Worm (Caenorhabditis elegans): ENCODE measurements around the gene dnj-20.

dnj-20 gene

ce11 chrII:9621913-9622348 is 2.0 kb downstream of the dnj-20 start:
- TF ChIP-seq zip-8 (tag; optimal IDR thresholded peaks at IDR 0.05) (no peak), unc-62 (GFP tag; optimal IDR thresholded peaks at IDR 0.05) (no peak), lin-32 (GFP tag; optimal IDR thresholded peaks at IDR 0.05) (no peak), blmp-1 (tag; optimal IDR thresholded peaks at IDR 0.05) (no peak), nhr-28 (tag; optimal IDR thresholded peaks at IDR 0.05) (no peak), ceh-39 (tag; optimal IDR thresholded peaks at IDR 0.05) (no peak), elt-3 (tag; optimal IDR thresholded peaks at IDR 0.05) (no peak), elt-1 (tag; optimal IDR thresholded peaks at IDR 0.05; ENCODE audit: borderline replicate concordance, insufficient read depth) (no peak), nhr-12 (tag; optimal IDR thresholded peaks at IDR 0.05) (no peak), mab-5 (tag; optimal IDR thresholded peaks at IDR 0.05) (no peak), unc-120 (tag; optimal IDR thresholded peaks at IDR 0.05; ENCODE audit: poor library complexity, severe bottlenecking) (no peak), lin-13 (tag; optimal IDR thresholded peaks at IDR 0.05) (no peak), ceh-43 (GFP tag; optimal IDR thresholded peaks at IDR 0.05) (no peak)

ce11 chrII:9621121-9621520 is 2.9 kb downstream of the dnj-20 start:
- TF ChIP-seq unc-120 (tag; optimal IDR thresholded peaks at IDR 0.05; ENCODE audit: poor library complexity, severe bottlenecking) = peak; percentile 39
- peak; percentile 90 for TF ChIP-seq unc-62 (GFP tag; optimal IDR thresholded peaks at IDR 0.05)
- peak; percentile 67 for TF ChIP-seq hlh-1 (tag; optimal IDR thresholded peaks at IDR 0.05)
- no peak for TF ChIP-seq M03D4.4 (tag; optimal IDR thresholded peaks at IDR 0.05)
- TF ChIP-seq ham-2 (GFP tag; optimal IDR thresholded peaks at IDR 0.05) = no peak

ce11 chrII:9620616-9621015 is 3.4 kb downstream of the dnj-20 start:
- TF ChIP-seq flh-1 (GFP tag; optimal IDR thresholded peaks at IDR 0.05) = no peak
- TF ChIP-seq mep-1 (tag; optimal IDR thresholded peaks at IDR 0.05) = no peak
- TF ChIP-seq unc-62 (GFP tag; optimal IDR thresholded peaks at IDR 0.05) = peak; percentile 60
- TF ChIP-seq ceh-83 (GFP tag; optimal IDR thresholded peaks at IDR 0.05) = no peak

DNA sequence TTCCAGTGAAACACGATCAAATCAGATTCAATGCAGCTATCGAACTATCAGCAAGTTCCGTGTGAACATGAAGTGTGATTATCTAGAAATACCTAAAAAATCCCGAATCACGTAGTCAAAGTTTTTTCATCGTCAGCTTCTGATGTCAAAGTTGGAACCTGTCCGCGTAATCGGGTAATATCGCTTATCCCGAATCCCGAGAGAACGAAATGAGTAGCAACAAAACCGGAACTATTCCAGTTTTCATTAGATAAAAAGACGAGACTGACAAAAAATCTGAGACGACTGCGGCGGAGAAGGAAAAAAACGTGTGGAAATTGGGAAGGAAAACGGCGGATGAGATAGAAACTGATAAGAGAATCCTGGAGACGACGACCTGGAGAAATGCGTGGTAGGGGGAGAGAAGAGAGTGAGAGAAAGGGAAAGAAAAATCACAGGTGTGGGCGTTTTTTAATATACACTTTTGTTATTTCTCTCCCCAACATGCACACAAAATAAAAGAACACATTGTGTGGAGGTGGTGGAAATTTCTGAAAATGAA is 3.9 kb downstream of the dnj-20 start:
- TF ChIP-seq elt-1 (tag; optimal IDR thresholded peaks at IDR 0.05; ENCODE audit: borderline replicate concordance, insufficient read depth) = peak; percentile 26
- no peak for TF ChIP-seq cnd-1 (tag; optimal IDR thresholded peaks at IDR 0.05)

DNA sequence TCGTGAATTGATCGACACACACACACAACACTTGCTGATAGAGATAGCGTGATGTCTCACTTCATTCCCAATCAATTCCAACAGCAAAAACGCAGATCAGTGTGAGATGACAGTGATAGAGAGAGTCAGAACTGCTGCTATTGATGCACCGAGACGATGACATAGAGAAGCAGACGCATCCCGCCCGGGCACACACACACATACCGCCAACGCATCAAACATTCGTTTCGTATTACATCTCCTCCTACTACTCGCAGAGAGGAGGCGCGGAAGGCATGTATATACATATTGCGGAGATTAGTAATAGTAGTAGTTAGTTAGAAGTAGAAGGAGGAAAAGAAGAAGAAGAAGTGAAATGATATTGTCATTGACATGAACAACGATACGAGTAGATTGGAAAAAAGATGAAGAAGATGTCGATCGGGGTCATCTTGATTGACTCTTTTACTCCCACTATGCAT is 4.5 kb downstream of the dnj-20 start:
- TF ChIP-seq tbx-8 (GFP tag; optimal IDR thresholded peaks at IDR 0.05) = no peak
- no peak for TF ChIP-seq mab-5 (tag; optimal IDR thresholded peaks at IDR 0.05)
- TF ChIP-seq elt-1 (tag; optimal IDR thresholded peaks at IDR 0.05; ENCODE audit: borderline replicate concordance, insufficient read depth) = peak; percentile 85
- no peak for TF ChIP-seq snpc-4 (tag; optimal IDR thresholded peaks at IDR 0.05)
- peak; percentile 84 for TF ChIP-seq unc-62 (GFP tag; optimal IDR thresholded peaks at IDR 0.05)
- peak; percentile 63 for TF ChIP-seq ham-2 (GFP tag; optimal IDR thresholded peaks at IDR 0.05)
- TF ChIP-seq drap-1 (GFP tag; optimal IDR thresholded peaks at IDR 0.05) = peak; percentile 42
- peak; percentile 70 for TF ChIP-seq hlh-1 (tag; optimal IDR thresholded peaks at IDR 0.05)
- TF ChIP-seq blmp-1 (tag; optimal IDR thresholded peaks at IDR 0.05) = no peak
- peak; percentile 63 for TF ChIP-seq unc-120 (tag; optimal IDR thresholded peaks at IDR 0.05; ENCODE audit: poor library complexity, severe bottlenecking)

DNA sequence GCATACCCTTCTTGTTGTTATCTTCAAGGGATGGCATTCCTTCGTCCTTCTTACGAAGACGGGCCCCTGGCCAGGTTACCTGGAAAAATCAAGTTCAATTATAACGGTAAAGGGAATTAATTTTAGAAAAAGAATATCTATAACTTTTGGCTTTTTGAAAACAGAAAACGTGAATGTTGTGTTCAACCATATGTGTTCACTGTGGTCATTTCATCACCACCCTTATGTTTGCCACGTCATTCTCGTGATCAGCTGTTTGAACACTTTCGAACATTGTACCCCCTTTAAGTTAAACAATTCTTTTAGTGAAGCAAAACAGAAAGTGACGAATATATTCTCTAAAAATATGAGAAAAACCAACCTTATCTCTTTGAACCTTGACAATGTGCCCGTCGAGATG is 5.2 kb downstream of the dnj-20 start:
- no peak for TF ChIP-seq ham-2 (GFP tag; optimal IDR thresholded peaks at IDR 0.05)
- no peak for TF ChIP-seq unc-120 (tag; optimal IDR thresholded peaks at IDR 0.05; ENCODE audit: poor library complexity, severe bottlenecking)
- no peak for TF ChIP-seq mab-5 (tag; optimal IDR thresholded peaks at IDR 0.05)
- TF ChIP-seq lsy-2 (tag; optimal IDR thresholded peaks at IDR 0.05) = no peak
- no peak for TF ChIP-seq unc-39 (tag; optimal IDR thresholded peaks at IDR 0.05)
- TF ChIP-seq lin-13 (tag; optimal IDR thresholded peaks at IDR 0.05) = no peak

- TF ChIP-seq unc-62 (GFP tag; optimal IDR thresholded peaks at IDR 0.05) = no peak
- no peak for TF ChIP-seq bed-3 (GFP tag; optimal IDR thresholded peaks at IDR 0.05)
- no peak for TF ChIP-seq elt-1 (tag; optimal IDR thresholded peaks at IDR 0.05; ENCODE audit: borderline replicate concordance, insufficient read depth)
- no peak for TF ChIP-seq unc-120 (tag; optimal IDR thresholded peaks at IDR 0.05; ENCODE audit: poor library complexity, severe bottlenecking)
- TF ChIP-seq pha-4 (tag; optimal IDR thresholded peaks at IDR 0.05) = no peak
- TF ChIP-seq elt-3 (tag; optimal IDR thresholded peaks at IDR 0.05) = no peak
- TF ChIP-seq snpc-4 (tag; optimal IDR thresholded peaks at IDR 0.05) = no peak
These were observed 6.1 kb downstream of the dnj-20 start for ce11 chrII:9617902-9618245.
